Worm (Caenorhabditis elegans) whole organism, young adult: ENCODE results near the gene C30G12.1.

Experiments
- D2030.7 ChIP-seq: fragments of 200-800 bp; sonication (Bioruptor generic); IDR thresholded peaks from 2 replicates; pipeline ENCODE4 v1.3.6; 2022; ENCODE audit warnings: missing genetic modification reagents, missing genetic modification characterization, missing compliant biosample characterization
- F57C9.4 ChIP-seq: sonication (generic microtip); optimal IDR thresholded peaks from 2 replicates; lab custom pipeline; 2017; ENCODE audit warnings: mild to moderate bottlenecking, missing genetic modification characterization, missing compliant biosample characterization
- ama-1 ChIP-seq, 3 experiments: fragments of 150-350 bp in 1 of 3; sonication (generic microtip) in 2 of 3; optimal IDR thresholded peaks; 2 replicates each; lab custom pipeline; 2014 to 2018; ENCODE audit warnings: missing biosample characterization in 2 of 3, missing genetic modification characterization in 2 of 3, missing genetic modification reagents in 2 of 3
- atf-7 ChIP-seq: sonication (generic microtip); optimal IDR thresholded peaks from 2 replicates; lab custom pipeline; 2017; ENCODE audit warnings: mild to moderate bottlenecking, missing genetic modification characterization, missing compliant biosample characterization
- dpl-1 ChIP-seq: fragments of 150-350 bp; optimal IDR thresholded peaks from 2 replicates; lab custom pipeline; 2014; ENCODE audit warnings: missing biosample characterization, missing genetic modification reagents, missing genetic modification characterization
- efl-1 ChIP-seq: fragments of 150-350 bp; optimal IDR thresholded peaks from 2 replicates; lab custom pipeline; 2014; ENCODE audit warnings: missing biosample characterization, missing genetic modification reagents, missing genetic modification characterization
- egl-18 ChIP-seq: fragments of 200-800 bp; sonication (Bioruptor generic); IDR thresholded peaks from 2 replicates; pipeline ENCODE4 v1.3.6; 2022; ENCODE audit warnings: missing genetic modification reagents, missing genetic modification characterization, missing compliant biosample characterization
- madf-10 ChIP-seq: sonication (generic microtip); optimal IDR thresholded peaks from 2 replicates; lab custom pipeline; 2016; ENCODE audit warnings: mild to moderate bottlenecking, missing genetic modification characterization, missing compliant biosample characterization
- nfya-1 ChIP-seq: sonication (generic microtip); optimal IDR thresholded peaks from 2 replicates; lab custom pipeline; 2017; ENCODE audit warnings: antibody characterized with exemption, missing compliant biosample characterization, missing genetic modification characterization, borderline replicate concordance; ENCODE audit not compliant: insufficient read depth
- snpc-1.3 ChIP-seq: sonication (generic microtip); optimal IDR thresholded peaks from 2 replicates; lab custom pipeline; 2017; ENCODE audit warnings: missing genetic modification characterization, mild to moderate bottlenecking, missing compliant biosample characterization, antibody characterized with exemption, moderate library complexity, missing genotype, missing genetic modification reagents; ENCODE audit not compliant: insufficient read depth
- snpc-4 ChIP-seq, 5 experiments: fragments of 150-350 bp in 1 of 5; sonication (generic microtip) in 4 of 5; optimal IDR thresholded peaks; 2 replicates each; lab custom pipeline; 2014 to 2018; ENCODE audit warnings: missing genetic modification characterization in 5 of 5, missing biosample characterization in 3 of 5, antibody characterized with exemption in 2 of 5, mild to moderate bottlenecking in 2 of 5, missing compliant biosample characterization in 2 of 5, missing genotype in 2 of 5, moderate library complexity in 2 of 5, missing genetic modification reagents in 1 of 5
- ztf-18 ChIP-seq: sonication (generic microtip); optimal IDR thresholded peaks from 2 replicates; lab custom pipeline; 2016; ENCODE audit warnings: missing genotype, mild to moderate bottlenecking, missing genetic modification characterization, missing compliant biosample characterization

DNA sequence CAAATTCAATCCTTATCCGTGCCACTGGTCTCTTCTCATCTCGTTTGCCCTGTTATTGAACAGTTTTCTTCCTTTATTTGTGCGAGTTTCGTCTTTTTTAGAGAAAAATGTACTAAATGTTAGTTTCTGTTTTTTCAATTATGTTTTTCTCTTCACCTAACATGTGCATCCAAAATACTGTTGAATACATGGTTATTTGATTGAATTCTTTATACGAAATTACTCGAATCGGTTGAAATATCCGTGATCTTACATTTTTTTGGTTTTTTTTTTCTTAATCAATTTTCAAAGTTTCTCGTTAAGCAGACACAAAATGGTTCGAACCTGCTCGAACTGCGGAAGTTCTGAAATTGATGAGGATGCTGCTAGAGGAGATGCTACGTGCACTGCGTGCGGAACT, 6.4 kb downstream of the C30G12.1 start, which contains the start of gene brf-1:
- TF ChIP-seq atf-7 (tag; lab: Kevin White, UChicago) (no peak), ztf-18 (tag; lab: Kevin White, UChicago) (no peak), F57C9.4 (no peak), dpl-1 (GFP tag; lab: Kevin White, UChicago) (no peak), nfya-1 (no peak), egl-18 (GFP tag; lab: Robert Waterston, UW) (no peak), ama-1 (optimal IDR thresholded peaks at IDR 0.05; lab: Kevin White, UChicago) (no peak), ama-1 (GFP tag; optimal IDR thresholded peaks at IDR 0.05; lab: Kevin White, UChicago) (no peak), efl-1 (no peak), snpc-1.3 (no peak), snpc-4 (GFP tag; optimal IDR thresholded peaks at IDR 0.05; lab: Kevin White, UChicago) (no peak), snpc-4 (tag; optimal IDR thresholded peaks at IDR 0.05; lab: Kevin White, UChicago) (no peak), D2030.7 (no peak), madf-10 (no peak)
